Fruit fly (Drosophila melanogaster) whole organism, prepupa: ENCODE data around the gene Zasp66.
A peak's percentile ranks its signal among the peaks of the same experiment; 100 is the strongest.

Source experiments
- Blimp-1 ChIP-seq: fragments of 200-800 bp; sonication (Bioruptor generic); optimal IDR thresholded peaks from 3 replicates; lab custom pipeline; 2017; ENCODE audit warnings: missing biosample characterization, missing genetic modification characterization, mild to moderate bottlenecking, moderate library complexity, missing genetic modification reagents
- CG10631 ChIP-seq: fragments of 200-800 bp; sonication (Bioruptor generic); optimal IDR thresholded peaks from 2 replicates; lab custom pipeline; 2016; ENCODE audit warnings: missing biosample characterization, missing genetic modification characterization
- CG10669 ChIP-seq: fragments of 200-800 bp; sonication (Bioruptor generic); optimal IDR thresholded peaks from 3 replicates; lab custom pipeline; 2018; ENCODE audit warnings: missing biosample characterization, mild to moderate bottlenecking, missing genetic modification characterization, moderate library complexity
- CG11294 ChIP-seq: fragments of 200-800 bp; sonication (Bioruptor generic); IDR thresholded peaks from 2 replicates; pipeline ENCODE4 v1.3.6; 2022; ENCODE audit warnings: missing biosample characterization, missing genetic modification characterization
- CG15336 ChIP-seq: fragments of 200-800 bp; sonication (Bioruptor generic); IDR thresholded peaks from 2 replicates; pipeline ENCODE4 v1.3.6; 2022; ENCODE audit warnings: missing biosample characterization, missing genetic modification characterization
- CG34406 ChIP-seq: fragments of 200-800 bp; sonication (Bioruptor generic); optimal IDR thresholded peaks from 3 replicates; lab custom pipeline; 2016; ENCODE audit warnings: missing biosample characterization, missing genetic modification characterization
- CG3919 ChIP-seq: fragments of 200-800 bp; sonication (Bioruptor generic); optimal IDR thresholded peaks from 3 replicates; lab custom pipeline; 2016; ENCODE audit warnings: missing biosample characterization, missing genetic modification characterization
- CG6163 ChIP-seq: fragments of 200-800 bp; sonication (Bioruptor generic); IDR thresholded peaks from 3 replicates; pipeline ENCODE4 v1.3.6; 2022; ENCODE audit warnings: missing biosample characterization, missing genetic modification characterization
- CG6276 ChIP-seq: fragments of 200-800 bp; sonication (Bioruptor generic); optimal IDR thresholded peaks from 2 replicates; lab custom pipeline; 2017; ENCODE audit warnings: missing biosample characterization, mild to moderate bottlenecking, missing genetic modification characterization
- CG6792 ChIP-seq: fragments of 200-800 bp; sonication (Bioruptor generic); optimal IDR thresholded peaks from 3 replicates; lab custom pipeline; 2016; ENCODE audit warnings: missing biosample characterization, missing genetic modification characterization
- CG6808 ChIP-seq: fragments of 200-800 bp; sonication (Bioruptor generic); optimal IDR thresholded peaks from 3 replicates; lab custom pipeline; 2017; ENCODE audit warnings: missing biosample characterization, missing genetic modification characterization, mild to moderate bottlenecking, moderate library complexity, missing genetic modification reagents
- CG6854 ChIP-seq: fragments of 200-800 bp; sonication (Bioruptor generic); optimal IDR thresholded peaks from 2 replicates; lab custom pipeline; 2017; ENCODE audit warnings: missing biosample characterization, mild to moderate bottlenecking, missing genetic modification characterization
- CG7368 ChIP-seq: fragments of 200-800 bp; sonication (Bioruptor generic); optimal IDR thresholded peaks from 3 replicates; lab custom pipeline; 2016; ENCODE audit warnings: missing biosample characterization, missing genetic modification characterization
- CG8119 ChIP-seq: fragments of 200-800 bp; sonication (Bioruptor generic); IDR thresholded peaks from 3 replicates; pipeline ENCODE4 v1.3.6; 2022; ENCODE audit warnings: missing biosample characterization, missing genetic modification characterization
- CG8319 ChIP-seq: fragments of 200-800 bp; sonication (Bioruptor generic); optimal IDR thresholded peaks from 3 replicates; lab custom pipeline; 2016; ENCODE audit warnings: missing biosample characterization, missing genetic modification characterization
- CG9139 ChIP-seq: fragments of 200-800 bp; sonication (Bioruptor generic); optimal IDR thresholded peaks from 3 replicates; lab custom pipeline; 2017; ENCODE audit warnings: missing biosample characterization, mild to moderate bottlenecking, missing genetic modification characterization
- Eip75B ChIP-seq: fragments of 200-800 bp; sonication (Bioruptor generic); optimal IDR thresholded peaks from 3 replicates; lab custom pipeline; 2016; ENCODE audit warnings: missing biosample characterization, missing genetic modification characterization
- Eip78C ChIP-seq: fragments of 200-800 bp; sonication (Bioruptor generic); peaks from one replicate; lab custom pipeline; 2016; ENCODE audit warnings: missing biosample characterization, missing genetic modification characterization
- Eip93F ChIP-seq: fragments of 200-800 bp; sonication (Bioruptor generic); optimal IDR thresholded peaks from 2 replicates; lab custom pipeline; 2016; ENCODE audit warnings: missing biosample characterization, mild to moderate bottlenecking, missing genetic modification characterization
- Ets96B ChIP-seq: fragments of 200-800 bp; optimal IDR thresholded peaks from 2 replicates; lab custom pipeline; 2019; ENCODE audit warnings: missing biosample characterization, mild to moderate bottlenecking, missing genetic modification characterization, moderate library complexity
- Hr38 ChIP-seq: sonication (Bioruptor generic); optimal IDR thresholded peaks from 2 replicates; lab custom pipeline; 2016; ENCODE audit warnings: missing biosample characterization, missing genetic modification characterization
- Hr39 ChIP-seq: fragments of 200-800 bp; sonication (Bioruptor generic); optimal IDR thresholded peaks from 2 replicates; lab custom pipeline; 2016; ENCODE audit warnings: missing biosample characterization, missing genetic modification characterization
- Lpt ChIP-seq: fragments of 200-800 bp; sonication (Bioruptor generic); optimal IDR thresholded peaks from 3 replicates; lab custom pipeline; 2016; ENCODE audit warnings: missing biosample characterization, missing genetic modification characterization
- OdsH ChIP-seq: fragments of 200-800 bp; sonication (Bioruptor generic); optimal IDR thresholded peaks from 3 replicates; lab custom pipeline; 2016; ENCODE audit warnings: missing biosample characterization, missing genetic modification characterization
- Sox14 ChIP-seq: fragments of 200-800 bp; sonication (Bioruptor generic); optimal IDR thresholded peaks from 3 replicates; lab custom pipeline; 2016; ENCODE audit warnings: missing biosample characterization, missing genetic modification characterization
- achi ChIP-seq: fragments of 200-800 bp; sonication (Bioruptor generic); optimal IDR thresholded peaks from 3 replicates; lab custom pipeline; 2016; ENCODE audit warnings: missing biosample characterization, missing genetic modification characterization
- acj6 ChIP-seq: fragments of 200-800 bp; sonication (Bioruptor generic); optimal IDR thresholded peaks from 3 replicates; lab custom pipeline; 2016; ENCODE audit warnings: missing biosample characterization, missing genetic modification characterization
- cyc ChIP-seq: fragments of 200-800 bp; sonication (Bioruptor generic); optimal IDR thresholded peaks from 3 replicates; lab custom pipeline; 2016; ENCODE audit warnings: missing biosample characterization, missing genetic modification characterization
- eg ChIP-seq: fragments of 200-800 bp; sonication (Bioruptor generic); IDR thresholded peaks from 3 replicates; pipeline ENCODE4 v1.3.6; 2022; ENCODE audit warnings: missing biosample characterization, missing genetic modification characterization
- esn ChIP-seq: fragments of 200-800 bp; sonication (Bioruptor generic); optimal IDR thresholded peaks from 2 replicates; lab custom pipeline; 2016; ENCODE audit warnings: missing biosample characterization, mild to moderate bottlenecking, missing genetic modification characterization, moderate library complexity
- fd59A ChIP-seq: fragments of 200-800 bp; sonication (Bioruptor generic); optimal IDR thresholded peaks from 2 replicates; lab custom pipeline; 2017; ENCODE audit warnings: missing biosample characterization, mild to moderate bottlenecking, missing genetic modification characterization, missing genetic modification reagents
- fd85E ChIP-seq: fragments of 200-800 bp; sonication (Bioruptor generic); optimal IDR thresholded peaks from 3 replicates; lab custom pipeline; 2016; ENCODE audit warnings: missing biosample characterization, missing genetic modification characterization
- fkh ChIP-seq: fragments of 200-800 bp; sonication (Bioruptor generic); optimal IDR thresholded peaks from 3 replicates; lab custom pipeline; 2017; ENCODE audit warnings: missing biosample characterization, mild to moderate bottlenecking, missing genetic modification characterization, moderate library complexity
- lz ChIP-seq: fragments of 200-800 bp; sonication (Bioruptor generic); optimal IDR thresholded peaks from 3 replicates; lab custom pipeline; 2016; ENCODE audit warnings: missing biosample characterization, missing genetic modification characterization
- pdm3 ChIP-seq: fragments of 200-800 bp; sonication (Bioruptor generic); optimal IDR thresholded peaks from 3 replicates; lab custom pipeline; 2016; ENCODE audit warnings: missing biosample characterization, missing genetic modification characterization
- salr ChIP-seq, 2 experiments: fragments of 200-800 bp; sonication (Bioruptor generic); optimal IDR thresholded peaks; 3 replicates each; lab custom pipeline; 2016 to 2018; ENCODE audit warnings: missing biosample characterization in 2 of 2, missing genetic modification characterization in 2 of 2, mild to moderate bottlenecking in 1 of 2
- svp ChIP-seq: fragments of 200-800 bp; sonication (Bioruptor generic); peaks from one replicate; lab custom pipeline; 2016; ENCODE audit warnings: missing biosample characterization, missing genetic modification characterization
- vri ChIP-seq: fragments of 200-800 bp; sonication (Bioruptor generic); optimal IDR thresholded peaks from 3 replicates; lab custom pipeline; 2016; ENCODE audit warnings: missing biosample characterization, mild to moderate bottlenecking, missing genetic modification characterization

Gene Zasp66

dm6 chr3L:8623702-8624421 lies at the start of gene Zasp66, which contains the start of gene GAPsec:
Gene Zasp66 (plus strand): TSS chr3L:8624371.
Gene GAPsec (minus strand): TSS chr3L:8623901.
- TF ChIP-seq vri (GFP tag; lab: Kevin White, UChicago) (no peak), esn (GFP tag; lab: Kevin White, UChicago) (no peak), Blimp-1 (GFP tag; lab: Kevin White, UChicago) (no peak), Sox14 (GFP tag; lab: Kevin White, UChicago) (peak; percentile 60), Lpt (no peak), Eip78C (GFP tag; lab: Kevin White, UChicago) (no peak)

dm6 chr3L:8575844-8576842 lies 48.0 kb upstream of the Zasp66 start, which contains the start of the genes CG6638 and CG43078:
Gene CG6638 (minus strand): TSS chr3L:8576078.
Gene CG43078 (plus strand): TSS chr3L:8576808.
- peak; percentile 21 for TF ChIP-seq svp (GFP tag; lab: Kevin White, UChicago)
- TF ChIP-seq lz = no peak
- 0 out of 3 replicates have a peak, but pooled peaks have one; percentile 13 for TF ChIP-seq eg
- TF ChIP-seq esn (GFP tag; lab: Kevin White, UChicago) = peak; percentile 24
- TF ChIP-seq fd85E (GFP tag; lab: Kevin White, UChicago) = no peak
- TF ChIP-seq CG10631 (GFP tag; lab: Kevin White, UChicago) = peak; percentile 42
- peak; percentile 72 for TF ChIP-seq vri (GFP tag; lab: Kevin White, UChicago)
- TF ChIP-seq CG15336 (GFP tag; lab: Robert Waterston, UW) = no peak
- TF ChIP-seq, all 60 proteins: peak for 5

dm6 chr3L:8578470-8578869 lies 45.7 kb upstream of the Zasp66 start:
- TF ChIP-seq pdm3 (no peak), lz (no peak), CG15336 (GFP tag; lab: Robert Waterston, UW) (0 out of 2 replicates have a peak, but pooled peaks have one; percentile 9), CG3919 (GFP tag; lab: Kevin White, UChicago) (no peak), CG11294 (GFP tag; lab: Robert Waterston, UW) (no peak)

dm6 chr3L:8579513-8579912 lies 44.7 kb upstream of the Zasp66 start:
- no peak for TF ChIP-seq CG3919 (GFP tag; lab: Kevin White, UChicago)
- no peak for TF ChIP-seq CG6792 (GFP tag; lab: Kevin White, UChicago)
- no peak for TF ChIP-seq fd85E (GFP tag; lab: Kevin White, UChicago)
- no peak for TF ChIP-seq CG8319 (GFP tag; lab: Kevin White, UChicago)
- no peak for TF ChIP-seq CG6808 (GFP tag; lab: Kevin White, UChicago)
- no peak for TF ChIP-seq CG6276 (GFP tag; lab: Kevin White, UChicago)
- no peak for TF ChIP-seq Hr38
- TF ChIP-seq CG10669 (GFP tag; lab: Kevin White, UChicago) = no peak
- no peak for TF ChIP-seq svp (GFP tag; lab: Kevin White, UChicago)
- TF ChIP-seq CG10631 (GFP tag; lab: Kevin White, UChicago) = no peak
- no peak for TF ChIP-seq CG6163 (GFP tag; lab: Robert Waterston, UW)
- TF ChIP-seq OdsH = no peak
- TF ChIP-seq acj6 (GFP tag; lab: Kevin White, UChicago) = no peak
- TF ChIP-seq CG7368 (GFP tag; lab: Kevin White, UChicago) = no peak

- TF ChIP-seq CG34406 (GFP tag; lab: Kevin White, UChicago) = no peak
- TF ChIP-seq vri (GFP tag; lab: Kevin White, UChicago) = peak; percentile 73
- no peak for TF ChIP-seq Ets96B (tag; lab: Kevin White, UChicago)
- no peak for TF ChIP-seq salr (GFP tag; optimal IDR thresholded peaks at IDR 0.05; lab: Kevin White, UChicago)
- no peak for TF ChIP-seq fkh (GFP tag; lab: Kevin White, UChicago)
- peak; percentile 60 for TF ChIP-seq svp (GFP tag; lab: Kevin White, UChicago)
- TF ChIP-seq CG8119 (GFP tag; lab: Robert Waterston, UW) = no peak
- peak; percentile 3 for TF ChIP-seq Eip78C (GFP tag; lab: Kevin White, UChicago)
- TF ChIP-seq achi (GFP tag; lab: Kevin White, UChicago) = no peak
- no peak for TF ChIP-seq CG6163 (GFP tag; lab: Robert Waterston, UW)
- no peak for TF ChIP-seq cyc
- TF ChIP-seq CG6854 = no peak
- TF ChIP-seq fd59A (GFP tag; lab: Kevin White, UChicago) = no peak
- TF ChIP-seq Hr39 (GFP tag; lab: Kevin White, UChicago) = no peak
- no peak for TF ChIP-seq CG9139 (GFP tag; lab: Kevin White, UChicago)
- TF ChIP-seq Eip75B = no peak
- TF ChIP-seq Eip93F = no peak
Observed at dm6 chr3L:8580780-8581179, 43.4 kb upstream of the Zasp66 start.
